Fruit fly (Drosophila melanogaster) Kc167 (cell line): ENCODE results near the gene xit.

Source experiments
- Myc ChIP-seq: fragments of >200 bp; optimal IDR thresholded peaks from 2 replicates; lab custom pipeline; 2017; ENCODE audit warnings: missing external identifiers
- Sin3A ChIP-seq: fragments of >200 bp; optimal IDR thresholded peaks from 2 replicates; lab custom pipeline; 2018; ENCODE audit warnings: missing external identifiers
- h ChIP-seq: fragments of >200 bp; optimal IDR thresholded peaks from 3 replicates; lab custom pipeline; 2018; ENCODE audit warnings: missing external identifiers
- psq ChIP-seq: fragments of >200 bp; optimal IDR thresholded peaks from 2 replicates; lab custom pipeline; 2017; ENCODE audit warnings: missing external identifiers
- ttk ChIP-seq: sonication (Bioruptor generic); optimal IDR thresholded peaks from 2 replicates; lab custom pipeline; 2017; ENCODE audit warnings: missing external identifiers

DNA sequence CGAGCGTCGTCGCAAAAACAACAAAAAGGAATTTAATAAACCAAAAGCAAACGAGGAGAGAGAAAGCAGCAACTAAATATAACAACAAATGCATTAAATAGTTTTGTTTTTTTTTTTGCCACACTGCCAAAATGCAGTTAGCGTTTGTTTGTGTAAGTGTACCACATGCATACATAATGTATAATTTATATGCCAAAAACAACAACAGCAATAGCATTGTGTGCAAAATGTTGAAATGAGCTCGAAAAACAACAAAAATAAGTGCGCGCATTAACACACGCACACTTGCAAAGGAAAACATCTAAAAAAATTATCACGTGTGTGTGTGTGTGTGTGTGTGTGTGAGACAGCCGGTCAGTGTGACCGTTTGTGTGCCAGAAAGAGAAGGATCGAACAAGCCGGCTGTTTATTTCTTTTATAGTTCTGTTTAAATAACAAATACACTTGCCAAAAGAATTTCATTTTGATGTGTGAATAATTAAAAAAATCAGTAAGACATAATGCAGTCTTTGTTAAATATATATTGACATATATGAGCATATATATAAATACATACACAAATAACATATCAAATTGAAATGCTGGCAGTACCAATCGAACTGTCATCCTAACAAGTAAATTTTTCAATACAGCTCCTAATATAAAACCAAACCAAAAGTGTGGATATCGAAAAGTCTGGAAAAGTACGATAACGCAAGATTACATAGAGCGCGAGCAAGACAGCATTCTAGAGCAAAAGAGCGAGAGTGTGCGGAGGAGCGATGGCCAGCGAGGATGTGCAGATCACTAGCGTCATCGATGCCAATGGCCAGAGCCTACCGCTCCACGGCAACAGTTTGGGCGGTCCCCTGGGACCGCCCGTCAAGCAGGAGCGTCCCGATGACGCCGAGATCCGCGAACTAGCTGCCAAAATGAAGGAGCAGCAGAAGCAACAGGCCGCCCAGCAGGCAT lies 48.1 kb downstream of the xit start:
- no peak for TF ChIP-seq h (lab: Kevin White, UChicago)
- no peak for TF ChIP-seq Sin3A (lab: Kevin White, UChicago)
- TF ChIP-seq psq, result no peak
- TF ChIP-seq Myc (lab: Kevin White, UChicago), result no peak
- peak; percentile 95 for TF ChIP-seq ttk
